Worm (Caenorhabditis elegans) whole organism, L1 larva: Measurements from ENCODE around the gene cpt-3.

ENCODE experiments used
- C16A3.4 ChIP-seq: fragments of 150-350 bp; optimal IDR thresholded peaks from 2 replicates; lab custom pipeline; 2014; ENCODE audit warnings: missing biosample characterization, missing genetic modification characterization
- F16B12.6 ChIP-seq: fragments of 150-350 bp; optimal IDR thresholded peaks from 2 replicates; lab custom pipeline; 2014; ENCODE audit warnings: missing biosample characterization, missing genetic modification characterization
- Y116A8C.19 ChIP-seq: sonication (generic microtip); optimal IDR thresholded peaks from 2 replicates; lab custom pipeline; 2016; ENCODE audit warnings: missing compliant biosample characterization, missing genetic modification characterization, borderline replicate concordance
- alr-1 ChIP-seq: fragments of 200-800 bp; sonication (Bioruptor generic); optimal IDR thresholded peaks from 2 replicates; lab custom pipeline; 2018; ENCODE audit warnings: borderline replicate concordance, mild to moderate bottlenecking, missing genetic modification characterization, missing compliant biosample characterization
- blmp-1 ChIP-seq: fragments of 150-350 bp; optimal IDR thresholded peaks from 2 replicates; lab custom pipeline; 2014; ENCODE audit warnings: missing biosample characterization, missing genetic modification characterization
- ceh-8 ChIP-seq: fragments of 200-800 bp; sonication (Bioruptor generic); optimal IDR thresholded peaks from 2 replicates; lab custom pipeline; 2018; ENCODE audit warnings: mild to moderate bottlenecking, missing genetic modification characterization, moderate library complexity, missing compliant biosample characterization
- ceh-88 ChIP-seq: fragments of 200-800 bp; sonication (Bioruptor generic); IDR thresholded peaks from 2 replicates; pipeline ENCODE4 v1.3.6; 2022; ENCODE audit warnings: missing genetic modification characterization, missing compliant biosample characterization
- ceh-90 ChIP-seq: sonication (generic microtip); optimal IDR thresholded peaks from 2 replicates; lab custom pipeline; 2016; ENCODE audit warnings: missing genetic modification characterization, missing compliant biosample characterization
- ces-1 ChIP-seq: fragments of 150-350 bp; optimal IDR thresholded peaks from 2 replicates; lab custom pipeline; 2014; ENCODE audit warnings: missing biosample characterization, missing genetic modification reagents, missing genetic modification characterization
- efl-1 ChIP-seq, 4 experiments: fragments of 150-350 bp; optimal IDR thresholded peaks in 3 of 4; peaks in 1 of 4; 1 replicate in 1 of 4; 2 replicates in 3 of 4; lab custom pipeline; 2014; ENCODE audit warnings: missing biosample characterization in 2 of 4, missing genetic modification characterization in 2 of 4, missing genetic modification reagents in 2 of 4
- egl-13 ChIP-seq: sonication (generic microtip); optimal IDR thresholded peaks from 2 replicates; lab custom pipeline; 2016; ENCODE audit warnings: missing genotype, missing genetic modification reagents, missing genetic modification characterization, missing compliant biosample characterization
- elt-2 ChIP-seq: sonication (generic microtip); optimal IDR thresholded peaks from 2 replicates; lab custom pipeline; 2016; ENCODE audit warnings: missing genetic modification characterization, mild to moderate bottlenecking, inconsistent platforms, missing compliant biosample characterization, missing genetic modification reagents
- elt-3 ChIP-seq, 6 experiments: fragments of 150-350 bp in 1 of 6; sonication (generic microtip); optimal IDR thresholded peaks; 2 replicates each; lab custom pipeline; 2017 to 2018; ENCODE audit warnings: missing biosample characterization in 6 of 6, missing genetic modification characterization in 6 of 6, inconsistent platforms in 1 of 6
- ets-5 ChIP-seq: fragments of 200-800 bp; sonication (Bioruptor generic); IDR thresholded peaks from 2 replicates; pipeline ENCODE4 v1.3.6; 2022; ENCODE audit warnings: missing genetic modification characterization, missing compliant biosample characterization
- fkh-10 ChIP-seq: sonication (generic microtip); optimal IDR thresholded peaks from 2 replicates; lab custom pipeline; 2017; ENCODE audit warnings: missing biosample characterization, missing genetic modification reagents, missing genetic modification characterization
- fkh-8 ChIP-seq: sonication (generic microtip); optimal IDR thresholded peaks from 2 replicates; lab custom pipeline; 2016; ENCODE audit warnings: mild to moderate bottlenecking, missing genetic modification characterization, missing compliant biosample characterization
- grh-1 ChIP-seq: fragments of 200-800 bp; sonication (Bioruptor generic); IDR thresholded peaks from 2 replicates; pipeline ENCODE4 v1.3.6; 2022; ENCODE audit warnings: missing genetic modification reagents, missing genetic modification characterization, missing compliant biosample characterization
- hlh-4 ChIP-seq: sonication (generic microtip); optimal IDR thresholded peaks from 2 replicates; lab custom pipeline; 2016; ENCODE audit warnings: mild to moderate bottlenecking, missing genetic modification characterization, missing compliant biosample characterization
- irx-1 ChIP-seq: sonication (generic microtip); optimal IDR thresholded peaks from 2 replicates; lab custom pipeline; 2016; ENCODE audit warnings: missing genetic modification characterization, missing compliant biosample characterization
- isw-1 ChIP-seq: fragments of 200-800 bp; sonication (Bioruptor generic); IDR thresholded peaks from 2 replicates; pipeline ENCODE4 v1.3.6; 2022; ENCODE audit warnings: missing genetic modification characterization, missing compliant biosample characterization
- jun-1 ChIP-seq: fragments of 150-350 bp; optimal IDR thresholded peaks from 2 replicates; lab custom pipeline; 2014; ENCODE audit warnings: missing biosample characterization, missing genetic modification reagents, missing genetic modification characterization
- lin-13 ChIP-seq: fragments of 150-350 bp; optimal IDR thresholded peaks from 2 replicates; lab custom pipeline; 2014; ENCODE audit warnings: missing biosample characterization, missing genetic modification reagents, missing genetic modification characterization
- lin-14 ChIP-seq: fragments of 200-800 bp; sonication (Bioruptor generic); optimal IDR thresholded peaks from 2 replicates; lab custom pipeline; 2018; ENCODE audit warnings: mild to moderate bottlenecking, missing genetic modification characterization, moderate library complexity, missing compliant biosample characterization
- lin-15B ChIP-seq: fragments of 150-350 bp; sonication (generic microtip); optimal IDR thresholded peaks from 3 replicates; lab custom pipeline; 2014; ENCODE audit warnings: missing biosample characterization, missing genetic modification characterization
- lin-35 ChIP-seq, 2 experiments: fragments of 150-350 bp; optimal IDR thresholded peaks; 2 replicates each; lab custom pipeline; 2014; ENCODE audit warnings: missing biosample characterization in 2 of 2, missing genetic modification characterization in 2 of 2, missing genetic modification reagents in 2 of 2
- lin-39 ChIP-seq: fragments of 150-350 bp; optimal IDR thresholded peaks from 2 replicates; lab custom pipeline; 2014; ENCODE audit warnings: missing biosample characterization, missing genetic modification reagents, missing genetic modification characterization
- lir-3 ChIP-seq: sonication (generic microtip); optimal IDR thresholded peaks from 2 replicates; lab custom pipeline; 2016; ENCODE audit warnings: mild to moderate bottlenecking, missing genetic modification characterization, moderate library complexity, missing compliant biosample characterization; ENCODE audit not compliant: poor library complexity
- lsy-2 ChIP-seq, 2 experiments: fragments of 150-350 bp; optimal IDR thresholded peaks; 2 replicates each; lab custom pipeline; 2014; ENCODE audit warnings: missing biosample characterization in 2 of 2, missing genetic modification characterization in 2 of 2
- mef-2 ChIP-seq: fragments of 150-350 bp; optimal IDR thresholded peaks from 2 replicates; lab custom pipeline; 2014; ENCODE audit warnings: missing biosample characterization, missing genetic modification characterization
- mep-1 ChIP-seq: fragments of 150-350 bp; optimal IDR thresholded peaks from 2 replicates; lab custom pipeline; 2014; ENCODE audit warnings: missing biosample characterization, missing genetic modification characterization
- nhr-11 ChIP-seq: fragments of 150-350 bp; optimal IDR thresholded peaks from 2 replicates; lab custom pipeline; 2014; ENCODE audit warnings: missing biosample characterization, missing genetic modification characterization
- nhr-12 ChIP-seq: sonication (generic microtip); optimal IDR thresholded peaks from 2 replicates; lab custom pipeline; 2017; ENCODE audit warnings: missing biosample characterization, missing genetic modification characterization
- nhr-20 ChIP-seq: sonication (generic microtip); optimal IDR thresholded peaks from 2 replicates; lab custom pipeline; 2016; ENCODE audit warnings: mild to moderate bottlenecking, missing genetic modification characterization, missing compliant biosample characterization
- nhr-237 ChIP-seq: fragments of 150-350 bp; optimal IDR thresholded peaks from 2 replicates; lab custom pipeline; 2014; ENCODE audit warnings: missing biosample characterization, missing genetic modification characterization
- nhr-47 ChIP-seq: sonication (generic microtip); optimal IDR thresholded peaks from 2 replicates; lab custom pipeline; 2016; ENCODE audit warnings: mild to moderate bottlenecking, missing genetic modification characterization, moderate library complexity, missing compliant biosample characterization
- nhr-76 ChIP-seq: sonication (generic microtip); optimal IDR thresholded peaks from 2 replicates; lab custom pipeline; 2017; ENCODE audit warnings: missing biosample characterization, missing genetic modification characterization
- nhr-77 ChIP-seq: fragments of 150-350 bp; optimal IDR thresholded peaks from 2 replicates; lab custom pipeline; 2014; ENCODE audit warnings: missing biosample characterization, missing genetic modification characterization
- nhr-85 ChIP-seq: sonication (generic microtip); peaks from one replicate; lab custom pipeline; 2016; ENCODE audit warnings: missing genetic modification characterization, inconsistent platforms, missing compliant biosample characterization
- nhr-90 ChIP-seq: sonication (generic microtip); optimal IDR thresholded peaks from 2 replicates; lab custom pipeline; 2016; ENCODE audit warnings: mild to moderate bottlenecking, missing genetic modification characterization, missing compliant biosample characterization; ENCODE audit not compliant: poor library complexity
- pax-3 ChIP-seq: fragments of 200-800 bp; sonication (Bioruptor generic); optimal IDR thresholded peaks from 2 replicates; lab custom pipeline; 2018; ENCODE audit warnings: mild to moderate bottlenecking, missing genetic modification characterization, moderate library complexity, missing compliant biosample characterization
- pqm-1 ChIP-seq: sonication (generic microtip); optimal IDR thresholded peaks from 3 replicates; lab custom pipeline; 2017; ENCODE audit warnings: missing biosample characterization, missing genetic modification characterization
- skn-1 ChIP-seq: fragments of 150-350 bp; optimal IDR thresholded peaks from 2 replicates; lab custom pipeline; 2014; ENCODE audit warnings: missing biosample characterization, missing genetic modification characterization
- sox-4 ChIP-seq: sonication (generic microtip); optimal IDR thresholded peaks from 2 replicates; lab custom pipeline; 2016; ENCODE audit warnings: missing genetic modification characterization, missing compliant biosample characterization
- sup-37 ChIP-seq: fragments of 200-800 bp; sonication (Bioruptor generic); optimal IDR thresholded peaks from 2 replicates; lab custom pipeline; 2018; ENCODE audit warnings: mild to moderate bottlenecking, missing genetic modification characterization, missing compliant biosample characterization
- swsn-7 ChIP-seq: sonication (generic microtip); optimal IDR thresholded peaks from 2 replicates; lab custom pipeline; 2016; ENCODE audit warnings: missing genetic modification characterization, missing compliant biosample characterization
- unc-130 ChIP-seq: fragments of 150-350 bp; optimal IDR thresholded peaks from 2 replicates; lab custom pipeline; 2017; ENCODE audit warnings: missing biosample characterization, missing genetic modification characterization, inconsistent platforms
- unc-30 ChIP-seq: sonication (generic microtip); optimal IDR thresholded peaks from 2 replicates; lab custom pipeline; 2017; ENCODE audit warnings: missing biosample characterization, missing genetic modification characterization
- unc-98 ChIP-seq: fragments of 200-800 bp; sonication (Bioruptor generic); IDR thresholded peaks from 2 replicates; pipeline ENCODE4 v1.3.6; 2022; ENCODE audit warnings: missing genetic modification characterization, missing compliant biosample characterization
- vab-15 ChIP-seq: sonication (generic microtip); optimal IDR thresholded peaks from 2 replicates; lab custom pipeline; 2017; ENCODE audit warnings: missing genotype, mild to moderate bottlenecking, missing genetic modification characterization, missing compliant biosample characterization
- xbp-1 ChIP-seq: sonication (generic microtip); optimal IDR thresholded peaks from 2 replicates; lab custom pipeline; 2016; ENCODE audit warnings: missing genetic modification characterization, missing compliant biosample characterization
- zip-4 ChIP-seq: fragments of 200-800 bp; sonication (Bioruptor generic); optimal IDR thresholded peaks from 2 replicates; lab custom pipeline; 2018; ENCODE audit warnings: mild to moderate bottlenecking, missing genetic modification characterization, moderate library complexity, missing compliant biosample characterization
- ztf-11 ChIP-seq, 2 experiments: sonication (generic microtip); optimal IDR thresholded peaks; 2 replicates each; lab custom pipeline; 2016 to 2017; ENCODE audit warnings: missing genetic modification characterization in 2 of 2, missing biosample characterization in 1 of 2, missing compliant biosample characterization in 1 of 2
- ztf-4 ChIP-seq: fragments of 150-350 bp; optimal IDR thresholded peaks from 2 replicates; lab custom pipeline; 2014; ENCODE audit warnings: missing biosample characterization, missing genetic modification characterization

The cpt-3 gene

DNA sequence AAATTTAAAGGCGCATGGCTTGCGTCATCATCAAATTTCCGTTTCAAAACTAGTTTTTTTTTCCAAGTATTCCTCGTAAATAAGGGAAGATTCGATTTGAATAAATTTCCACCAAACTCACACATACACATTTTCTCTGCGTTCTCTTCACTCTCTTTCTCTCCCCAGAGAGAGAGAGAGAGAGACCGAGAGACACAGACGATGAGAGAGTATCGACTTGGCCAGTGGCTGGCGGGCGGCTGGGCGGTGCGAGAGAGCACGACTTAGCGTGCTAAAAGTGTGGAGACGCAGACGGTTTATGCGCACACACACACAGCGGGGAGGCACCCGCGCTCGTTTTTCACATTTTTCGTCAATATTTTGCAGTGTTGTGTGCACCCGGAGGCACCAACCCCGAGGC lies 18.2 kb downstream of the cpt-3 start (continued):
- no peak for TF ChIP-seq alr-1
- TF ChIP-seq nhr-20 (tag; lab: Kevin White, UChicago), result peak; percentile 61
- peak; percentile 73 for TF ChIP-seq mep-1 (tag; lab: Kevin White, UChicago)
- TF ChIP-seq nhr-76 (tag; lab: Kevin White, UChicago), result no peak
- peak; percentile 78 to 81 for TF ChIP-seq lsy-2 (tag; optimal IDR thresholded peaks at IDR 0.05; lab: Kevin White, UChicago)
- TF ChIP-seq nhr-11 (tag; lab: Kevin White, UChicago), result peak; percentile 4
- peak; percentile 30 for TF ChIP-seq pax-3 (tag; lab: Kevin White, UChicago)
- TF ChIP-seq lin-14, result peak; percentile 95
- peak; percentile 93 for TF ChIP-seq fkh-10 (GFP tag; lab: Kevin White, UChicago)
- peak; percentile 91 for TF ChIP-seq nhr-85 (tag; lab: Kevin White, UChicago)
- peak; percentile 73 for TF ChIP-seq xbp-1 (tag; lab: Kevin White, UChicago)
- TF ChIP-seq F16B12.6 (tag; lab: Kevin White, UChicago), result peak; percentile 61
- no peak for TF ChIP-seq nhr-12 (tag; lab: Kevin White, UChicago)
- TF ChIP-seq fkh-8, result peak; percentile 58
- TF ChIP-seq ztf-4, result peak; percentile 32
- no peak for TF ChIP-seq sox-4 (tag; lab: Kevin White, UChicago)
- peak; percentile 49 for TF ChIP-seq skn-1 (tag; lab: Kevin White, UChicago)
- peak; percentile 2 for TF ChIP-seq elt-2
- peak; percentile 1 for TF ChIP-seq mef-2 (tag; lab: Kevin White, UChicago)
- peak; percentile 71 for TF ChIP-seq jun-1 (tag; lab: Kevin White, UChicago)
- peak; percentile 40 for TF ChIP-seq lin-15B (tag; lab: Kevin White, UChicago)
- peak; percentile 76 for TF ChIP-seq lin-13
- TF ChIP-seq egl-13 (tag; lab: Kevin White, UChicago), result peak; percentile 79
- peak; percentile 54 for TF ChIP-seq C16A3.4 (tag; lab: Kevin White, UChicago)
- no peak for TF ChIP-seq lir-3
- no peak for TF ChIP-seq nhr-237 (tag; lab: Kevin White, UChicago)
- TF ChIP-seq blmp-1 (tag; lab: Kevin White, UChicago), result no peak
- TF ChIP-seq efl-1 (optimal IDR thresholded peaks at IDR 0.05; lab: Kevin White, UChicago), result peak; percentile 81 to 90
- peak; percentile 58 to 94 for TF ChIP-seq efl-1 (GFP tag; optimal IDR thresholded peaks at IDR 0.05 in 1 of 2; lab: Kevin White, UChicago)
- TF ChIP-seq nhr-47 (tag; lab: Kevin White, UChicago), result peak; percentile 89
- TF ChIP-seq ceh-88 (GFP tag; lab: Robert Waterston, UW), result no peak; the same call in 1 of the 2 replicates
- TF ChIP-seq grh-1 (GFP tag; lab: Robert Waterston, UW), result peak; percentile 67
- no peak for TF ChIP-seq elt-3 (tag; optimal IDR thresholded peaks at IDR 0.05; lab: Kevin White, UChicago)
- TF ChIP-seq unc-30 (tag; lab: Kevin White, UChicago), result no peak
- no peak for TF ChIP-seq unc-130 (tag; lab: Kevin White, UChicago)
- peak; percentile 68 for TF ChIP-seq irx-1
- no peak for TF ChIP-seq ceh-90 (tag; lab: Kevin White, UChicago)
- TF ChIP-seq swsn-7, result peak; percentile 88
- no peak for TF ChIP-seq ets-5 (GFP tag; lab: Robert Waterston, UW)
- TF ChIP-seq hlh-4, result no peak
- TF ChIP-seq Y116A8C.19, result no peak
- no peak for TF ChIP-seq unc-98
- TF ChIP-seq pqm-1 (tag; lab: Kevin White, UChicago), result no peak
- TF ChIP-seq zip-4 (GFP tag; lab: Kevin White, UChicago), result no peak
- no peak for TF ChIP-seq ceh-8 (GFP tag; lab: Kevin White, UChicago)
- TF ChIP-seq nhr-77 (tag; lab: Kevin White, UChicago), result no peak
- peak; percentile 69 to 74 for TF ChIP-seq lin-35 (GFP tag; optimal IDR thresholded peaks at IDR 0.05; lab: Kevin White, UChicago)
- no peak for TF ChIP-seq lin-39 (tag; lab: Kevin White, UChicago)
- peak; percentile 43 for TF ChIP-seq sup-37
- TF ChIP-seq ces-1 (GFP tag; lab: Kevin White, UChicago), result peak; percentile 86
- TF ChIP-seq ztf-11 (tag; optimal IDR thresholded peaks at IDR 0.05; lab: Kevin White, UChicago), result peak in 1 of 2 experiments; percentile 54
- TF ChIP-seq vab-15 (tag; lab: Kevin White, UChicago), result no peak
- TF ChIP-seq isw-1, result peak; percentile 43
- peak; percentile 63 for TF ChIP-seq nhr-90
